Worm (Caenorhabditis elegans) whole organism, dauer: ENCODE data around the gene sax-7.

Experiments used
- unc-62 ChIP-seq: sonication (generic microtip); optimal IDR thresholded peaks from 2 replicates; lab custom pipeline; 2017; ENCODE audit warnings: missing biosample characterization, missing genetic modification reagents, missing genetic modification characterization

sax-7 gene

DNA sequence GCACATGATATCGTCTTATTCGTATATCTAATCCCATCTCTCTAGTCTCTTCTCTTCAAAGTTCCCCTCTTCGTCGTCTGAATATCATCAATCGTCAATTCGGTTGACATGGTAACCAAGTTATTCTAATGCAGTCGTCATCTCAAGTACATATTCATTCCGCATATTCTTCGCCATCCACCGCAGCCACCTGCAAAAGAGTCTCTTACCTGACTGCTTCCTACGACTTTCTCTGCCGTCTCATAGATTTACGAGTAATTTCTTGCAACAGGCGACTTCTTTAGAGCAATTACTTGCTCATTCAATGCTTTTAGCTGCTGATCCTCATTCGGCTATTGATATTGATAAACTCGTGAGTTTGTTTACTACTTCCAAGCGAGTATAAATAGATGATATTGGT, 65.0 kb downstream of the sax-7 start:
- no peak for TF ChIP-seq unc-62 (GFP tag; lab: Kevin White, UChicago)

DNA sequence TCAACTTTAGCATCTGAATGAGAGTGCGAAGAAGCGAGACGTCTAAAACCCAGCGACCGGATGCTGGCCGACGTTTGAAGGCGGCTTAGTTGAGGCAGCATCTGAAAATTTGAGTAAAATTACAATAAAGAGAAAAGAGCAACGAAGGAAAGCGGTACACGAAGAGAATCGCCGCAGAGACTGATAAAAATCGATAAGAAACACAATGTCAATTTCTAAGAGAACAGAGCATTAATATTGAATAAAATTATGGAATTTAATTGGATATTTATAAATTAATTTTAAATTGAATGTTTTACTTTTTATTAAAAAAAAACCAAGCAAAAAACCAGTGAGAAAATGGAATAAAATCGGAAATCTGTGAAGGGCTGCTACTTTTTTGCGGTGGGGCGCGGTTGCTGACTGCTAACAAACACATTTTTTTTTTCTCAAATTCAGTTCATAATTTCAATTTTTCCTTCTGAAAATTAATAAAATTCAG, 67.7 kb downstream of the sax-7 start, which contains the start of the genes ndub-11 and moc-3:
Gene ndub-11, minus strand, starts transcription at position 101 of the 481 bp plus-strand sequence.
Gene moc-3, plus strand, starts transcription at position 431 of the 481 bp plus-strand sequence.
- TF ChIP-seq unc-62 (GFP tag; lab: Kevin White, UChicago) = no peak

DNA sequence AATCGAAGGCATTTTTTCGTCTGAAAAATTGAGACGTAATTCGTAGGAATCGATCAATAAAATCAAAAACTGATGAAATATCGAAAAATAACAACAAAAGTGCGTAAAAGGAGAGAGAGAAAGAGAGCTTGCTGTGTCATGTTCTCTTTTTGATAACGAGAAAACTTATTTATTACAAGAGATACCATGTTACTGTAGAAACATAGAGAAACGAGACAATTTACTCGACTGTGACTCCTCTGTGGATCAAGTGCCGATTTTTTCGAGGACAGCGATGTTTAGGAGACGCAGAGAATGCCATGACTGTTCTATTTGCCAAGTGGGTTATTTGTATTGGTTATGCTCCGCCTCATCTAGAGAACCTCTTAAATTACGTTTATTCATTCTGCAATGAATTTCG, 71.1 kb downstream of the sax-7 start, which contains the start of gene sph-1:
Gene sph-1, minus strand, starts transcription at position 23 of the 400 bp plus-strand sequence.
- TF ChIP-seq unc-62 (GFP tag; lab: Kevin White, UChicago) = no peak
